Worm (Caenorhabditis elegans): Measurements from ENCODE around the gene ptr-6.

- TF ChIP-seq W03F9.2 (tag; optimal IDR thresholded peaks at IDR 0.05) (no peak), him-1 (tag; optimal IDR thresholded peaks at IDR 0.05) (no peak), dao-5 (tag; optimal IDR thresholded peaks at IDR 0.05) (no peak)
Observed at ce11 chrII:5234728-5235127, 11.9 kb downstream of the ptr-6 start.

Measured in whole organism, L4/young adult.